Fruit fly (Drosophila melanogaster): Measurements from ENCODE around the gene glec.
A peak's percentile ranks its signal among the peaks of the same experiment; 100 is the strongest.

The glec gene

dm6 chr3R:21852579-21853233, 3.4 kb downstream of the glec start (continued):
- TF ChIP-seq CG9817 (tag; optimal IDR thresholded peaks at IDR 0.05): peak; percentile 50
- TF ChIP-seq eve (GFP tag; optimal IDR thresholded peaks at IDR 0.05): peak in 1 of 2 experiments; percentile 9
- no peak for TF ChIP-seq Dll (GFP tag; IDR thresholded peaks at IDR 0.05; ENCODE audit: partially characterized antibody)
- TF ChIP-seq unpg (GFP tag; optimal IDR thresholded peaks at IDR 0.05): peak; percentile 19
- no peak for TF ChIP-seq tll (GFP tag; optimal IDR thresholded peaks at IDR 0.05)
- TF ChIP-seq mam (GFP tag; optimal IDR thresholded peaks at IDR 0.05): peak; percentile 37
- peak; percentile 60 for TF ChIP-seq gem (tag; optimal IDR thresholded peaks at IDR 0.05)
- TF ChIP-seq sug (tag; optimal IDR thresholded peaks at IDR 0.05): peak; percentile 12
- peak; percentile 44; the same call in 2 of the 3 replicates for TF ChIP-seq dysf (GFP tag; IDR thresholded peaks at IDR 0.05)
- no peak for TF ChIP-seq CG17829 (tag; optimal IDR thresholded peaks at IDR 0.05)
- peak; percentile 14 for TF ChIP-seq Blimp-1 (GFP tag; optimal IDR thresholded peaks at IDR 0.05)
- TF ChIP-seq CoRest (tag; optimal IDR thresholded peaks at IDR 0.05): peak; percentile 14
- no peak for TF ChIP-seq Mes4 (GFP tag; optimal IDR thresholded peaks at IDR 0.05)
- TF ChIP-seq CG11695 (GFP tag; IDR thresholded peaks at IDR 0.05): peak; percentile 56; the same call in 1 of the 3 replicates
- no peak for TF ChIP-seq Oli (tag; optimal IDR thresholded peaks at IDR 0.05)
- peak; percentile 42 for TF ChIP-seq CG18599 (GFP tag; optimal IDR thresholded peaks at IDR 0.05)
- peak; percentile 20 for TF ChIP-seq Ets65A (GFP tag)
- TF ChIP-seq CG7556 (GFP tag; optimal IDR thresholded peaks at IDR 0.05): peak; percentile 46
- TF ChIP-seq CG4360 (GFP tag; IDR thresholded peaks at IDR 0.05): 0 out of 2 replicates have a peak, but pooled peaks have one; percentile 17
- peak; percentile 37 for TF ChIP-seq CG3281 (GFP tag; optimal IDR thresholded peaks at IDR 0.05)
- peak in 1 of 2 experiments; percentile 9 for TF ChIP-seq Eip74EF (GFP tag; optimal IDR thresholded peaks at IDR 0.05)
- TF ChIP-seq CG12155 (GFP tag; optimal IDR thresholded peaks at IDR 0.05): peak; percentile 10
- peak; percentile 57 for TF ChIP-seq CG11504 (tag; optimal IDR thresholded peaks at IDR 0.05)
- no peak for TF ChIP-seq h (optimal IDR thresholded peaks at IDR 0.05)
- no peak for TF ChIP-seq Ets97D (GFP tag; optimal IDR thresholded peaks at IDR 0.05)
- 0 out of 3 replicates have a peak, but pooled peaks have one; percentile 31 for TF ChIP-seq CG17361 (GFP tag; IDR thresholded peaks at IDR 0.05)
- TF ChIP-seq CG9932 (GFP tag; IDR thresholded peaks at IDR 0.05): peak; percentile 32; the same call in 1 of the 2 replicates
- peak; percentile 15 for TF ChIP-seq phol (tag; optimal IDR thresholded peaks at IDR 0.05)
- TF ChIP-seq Rfx (GFP tag; IDR thresholded peaks at IDR 0.05): peak; percentile 49
- TF ChIP-seq CG17568 (GFP tag; optimal IDR thresholded peaks at IDR 0.05): peak; percentile 11
- peak; percentile 45 for TF ChIP-seq CG7839 (tag; optimal IDR thresholded peaks at IDR 0.05)
- peak; percentile 17 for TF ChIP-seq CG3838 (GFP tag; optimal IDR thresholded peaks at IDR 0.05)
- TF ChIP-seq CG6254 (GFP tag; optimal IDR thresholded peaks at IDR 0.05): no peak
- peak; percentile 42 for TF ChIP-seq PHDP (tag; optimal IDR thresholded peaks at IDR 0.05)
- peak; percentile 23 for TF ChIP-seq CG10979 (tag; optimal IDR thresholded peaks at IDR 0.05)
- TF ChIP-seq Myb (GFP tag; optimal IDR thresholded peaks at IDR 0.05): peak; percentile 9
- peak; percentile 6 for TF ChIP-seq CG10267 (tag; optimal IDR thresholded peaks at IDR 0.05)
- peak; percentile 23 for TF ChIP-seq Fer1 (GFP tag; optimal IDR thresholded peaks at IDR 0.05)
- TF ChIP-seq D19B (GFP tag; optimal IDR thresholded peaks at IDR 0.05): no peak
- TF ChIP-seq CG31441 (GFP tag; IDR thresholded peaks at IDR 0.05): peak; percentile 31; the same call in 1 of the 2 replicates
- TF ChIP-seq sqz (GFP tag; optimal IDR thresholded peaks at IDR 0.05): peak; percentile 82
- TF ChIP-seq CG13424 (tag; optimal IDR thresholded peaks at IDR 0.05): peak; percentile 20
- no peak for TF ChIP-seq Hmx (GFP tag; optimal IDR thresholded peaks at IDR 0.05)
- TF ChIP-seq Med (GFP tag): peak; percentile 78
- TF ChIP-seq hbn (GFP tag; IDR thresholded peaks at IDR 0.05; ENCODE audit: partially characterized antibody): no peak
- TF ChIP-seq Ssrp (tag; optimal IDR thresholded peaks at IDR 0.05): peak; percentile 3
- TF ChIP-seq br (optimal IDR thresholded peaks at IDR 0.05): no peak
- no peak for TF ChIP-seq Dbx (GFP tag; IDR thresholded peaks at IDR 0.05)
- no peak for TF ChIP-seq CG2129 (GFP tag; IDR thresholded peaks at IDR 0.05; ENCODE audit: partially characterized antibody)
